Fruit fly (Drosophila melanogaster) whole organism, embryonic: ENCODE measurements around the gene ssp.

Experiments used
- Aef1 ChIP-seq: fragments of 200-800 bp; sonication (Bioruptor generic); IDR thresholded peaks from 3 replicates; pipeline ENCODE4 v1.3.6; 2022; ENCODE audit warnings: missing biosample characterization, missing genetic modification characterization
- Awh ChIP-seq: fragments of 200-800 bp; sonication (Bioruptor generic); IDR thresholded peaks from 2 replicates; pipeline ENCODE4, ENCODE4 v1.3.6; 2022; ENCODE audit warnings: missing biosample characterization, missing genetic modification characterization
- CG10366 ChIP-seq: fragments of 200-800 bp; sonication (Bioruptor generic); IDR thresholded peaks from 2 replicates; pipeline ENCODE4 v1.3.6; 2022; ENCODE audit warnings: missing biosample characterization, missing genetic modification characterization
- CG10959 ChIP-seq: fragments of 200-800 bp; sonication (Bioruptor generic); IDR thresholded peaks from 2 replicates; pipeline ENCODE4 v1.3.6; 2022; ENCODE audit warnings: missing biosample characterization, missing genetic modification characterization
- CG11504 ChIP-seq: fragments of 200-800 bp; sonication (Bioruptor generic); optimal IDR thresholded peaks from 3 replicates; lab custom pipeline; 2019; ENCODE audit warnings: missing biosample characterization, mild to moderate bottlenecking, missing genetic modification characterization, moderate library complexity
- CG11723 ChIP-seq: fragments of 200-800 bp; sonication (Bioruptor generic); optimal IDR thresholded peaks from 2 replicates; lab custom pipeline; 2017; ENCODE audit warnings: missing biosample characterization, mild to moderate bottlenecking, missing genetic modification characterization
- CG14667 ChIP-seq: fragments of 200-800 bp; sonication (Bioruptor generic); IDR thresholded peaks from 2 replicates; pipeline ENCODE4 v1.3.6; 2022; ENCODE audit warnings: missing biosample characterization, missing genetic modification characterization
- CG15011 ChIP-seq: fragments of 200-800 bp; sonication (Bioruptor generic); optimal IDR thresholded peaks from 3 replicates; lab custom pipeline; 2018; ENCODE audit warnings: missing biosample characterization, mild to moderate bottlenecking, missing genetic modification characterization
- CG1529 ChIP-seq: fragments of 200-800 bp; sonication (Bioruptor generic); optimal IDR thresholded peaks from 3 replicates; lab custom pipeline; 2018; ENCODE audit warnings: missing biosample characterization, missing genetic modification characterization
- CG17912 ChIP-seq: fragments of 200-800 bp; sonication (Bioruptor generic); optimal IDR thresholded peaks from 2 replicates; lab custom pipeline; 2018; ENCODE audit warnings: missing biosample characterization, mild to moderate bottlenecking, missing genetic modification characterization
- CG2199 ChIP-seq: fragments of 200-800 bp; sonication (Bioruptor generic); IDR thresholded peaks from 3 replicates; pipeline ENCODE4 v1.3.6; 2022; ENCODE audit warnings: missing biosample characterization, missing genetic modification characterization
- CG2678 ChIP-seq: fragments of 200-800 bp; sonication (Bioruptor generic); optimal IDR thresholded peaks from 3 replicates; lab custom pipeline; 2019; ENCODE audit warnings: missing biosample characterization, mild to moderate bottlenecking, missing genetic modification characterization, moderate library complexity
- CG32772 ChIP-seq: fragments of 200-800 bp; sonication (Bioruptor generic); IDR thresholded peaks from 2 replicates; pipeline ENCODE4 v1.3.6; 2022; ENCODE audit warnings: missing biosample characterization, missing genetic modification characterization
- CG8388 ChIP-seq: fragments of 200-800 bp; sonication (Bioruptor generic); optimal IDR thresholded peaks from 2 replicates; lab custom pipeline; 2019; ENCODE audit warnings: missing biosample characterization, mild to moderate bottlenecking, missing genetic modification characterization, moderate library complexity
- CG8924 ChIP-seq: fragments of 200-800 bp; optimal IDR thresholded peaks from 3 replicates; lab custom pipeline; 2019; ENCODE audit warnings: missing biosample characterization, mild to moderate bottlenecking, missing genetic modification characterization, moderate library complexity
- CG9609 ChIP-seq: fragments of 200-800 bp; sonication (Bioruptor generic); optimal IDR thresholded peaks from 3 replicates; lab custom pipeline; 2016; ENCODE audit warnings: missing biosample characterization, missing genetic modification characterization
- Camta ChIP-seq: fragments of 200-800 bp; sonication (Bioruptor generic); optimal IDR thresholded peaks from 2 replicates; lab custom pipeline; 2016; ENCODE audit warnings: missing biosample characterization, missing genetic modification characterization
- Dip3 ChIP-seq: fragments of 200-800 bp; sonication (Bioruptor generic); optimal IDR thresholded peaks from 3 replicates; lab custom pipeline; 2016; ENCODE audit warnings: missing biosample characterization, missing genetic modification characterization
- Dp ChIP-seq: fragments of 200-800 bp; sonication (Bioruptor generic); optimal IDR thresholded peaks from 2 replicates; lab custom pipeline; 2018; ENCODE audit warnings: missing biosample characterization, mild to moderate bottlenecking, missing genetic modification characterization, moderate library complexity
- Kr ChIP-seq: fragments of 200-800 bp; sonication (Bioruptor generic); optimal IDR thresholded peaks from 2 replicates; lab custom pipeline; 2017; ENCODE audit warnings: missing biosample characterization, mild to moderate bottlenecking, missing genetic modification characterization
- MBD-R2 ChIP-seq: fragments of 200-800 bp; sonication (Bioruptor generic); IDR thresholded peaks from 2 replicates; pipeline ENCODE4 v1.3.6; 2022; ENCODE audit warnings: missing biosample characterization, missing genetic modification characterization
- NK7.1 ChIP-seq: fragments of 200-800 bp; sonication (Bioruptor generic); optimal IDR thresholded peaks from 3 replicates; lab custom pipeline; 2016; ENCODE audit warnings: missing biosample characterization, missing genetic modification characterization
- Sox102F ChIP-seq: fragments of 200-800 bp; sonication (Bioruptor generic); optimal IDR thresholded peaks from 2 replicates; lab custom pipeline; 2018; ENCODE audit warnings: missing biosample characterization, mild to moderate bottlenecking, missing genetic modification characterization, moderate library complexity
- az2 ChIP-seq: fragments of 200-800 bp; sonication (Bioruptor generic); optimal IDR thresholded peaks from 3 replicates; lab custom pipeline; 2016; ENCODE audit warnings: missing biosample characterization, missing genetic modification characterization
- bowl ChIP-seq: fragments of 200-800 bp; sonication (Bioruptor generic); IDR thresholded peaks from 2 replicates; pipeline ENCODE4 v1.3.6; 2022; ENCODE audit warnings: missing biosample characterization, missing genetic modification characterization
- caup ChIP-seq: fragments of 200-800 bp; sonication (Bioruptor generic); optimal IDR thresholded peaks from 3 replicates; lab custom pipeline; 2017; ENCODE audit warnings: missing biosample characterization, mild to moderate bottlenecking, missing genetic modification characterization, moderate library complexity; ENCODE audit not compliant: severe bottlenecking
- ci ChIP-seq: fragments of 200-800 bp; sonication (Bioruptor generic); IDR thresholded peaks from 3 replicates; pipeline ENCODE4 v1.3.6; 2022; ENCODE audit warnings: missing biosample characterization, missing genetic modification characterization
- crp ChIP-seq, 2 experiments: fragments of 200-800 bp; sonication (Bioruptor generic); optimal IDR thresholded peaks; 2 replicates in 1 of 2; 3 replicates in 1 of 2; lab custom pipeline; 2017; ENCODE audit warnings: missing biosample characterization in 2 of 2, missing genetic modification characterization in 2 of 2, mild to moderate bottlenecking in 1 of 2, moderate library complexity in 1 of 2
- cwo ChIP-seq: fragments of 200-800 bp; sonication (Bioruptor generic); optimal IDR thresholded peaks from 3 replicates; lab custom pipeline; 2017; ENCODE audit warnings: missing biosample characterization, missing genetic modification characterization, mild to moderate bottlenecking, moderate library complexity, missing genetic modification reagents
- dpn ChIP-seq, 2 experiments: fragments of 200-800 bp; sonication (Bioruptor generic); optimal IDR thresholded peaks; 3 replicates each; lab custom pipeline; 2016; ENCODE audit warnings: missing biosample characterization in 2 of 2, missing genetic modification characterization in 2 of 2
- gcm ChIP-seq: fragments of 200-800 bp; sonication (Bioruptor generic); optimal IDR thresholded peaks from 2 replicates; lab custom pipeline; 2019; ENCODE audit warnings: missing biosample characterization, mild to moderate bottlenecking, missing genetic modification characterization, moderate library complexity
- ind ChIP-seq: fragments of 200-800 bp; sonication (Bioruptor generic); optimal IDR thresholded peaks from 3 replicates; lab custom pipeline; 2016; ENCODE audit warnings: missing biosample characterization, missing genetic modification characterization
- jigr1 ChIP-seq: fragments of 200-800 bp; sonication (Bioruptor generic); IDR thresholded peaks from 3 replicates; pipeline ENCODE4 v1.3.6; 2022; ENCODE audit warnings: missing biosample characterization, missing genetic modification characterization
- kah ChIP-seq: fragments of 200-800 bp; sonication (Bioruptor generic); optimal IDR thresholded peaks from 2 replicates; lab custom pipeline; 2018; ENCODE audit warnings: missing biosample characterization, mild to moderate bottlenecking, missing genetic modification characterization
- kay ChIP-seq: fragments of 200-800 bp; sonication (Bioruptor generic); optimal IDR thresholded peaks from 2 replicates; lab custom pipeline; 2016; ENCODE audit warnings: missing biosample characterization, missing genetic modification characterization
- lbe ChIP-seq: fragments of 200-800 bp; sonication (Bioruptor generic); optimal IDR thresholded peaks from 2 replicates; lab custom pipeline; 2016; ENCODE audit warnings: missing biosample characterization, mild to moderate bottlenecking, missing genetic modification characterization
- lilli ChIP-seq: fragments of 200-800 bp; sonication (Bioruptor generic); optimal IDR thresholded peaks from 3 replicates; lab custom pipeline; 2016; ENCODE audit warnings: missing biosample characterization, missing genetic modification characterization
- p53 ChIP-seq: fragments of 200-800 bp; sonication (Bioruptor generic); optimal IDR thresholded peaks from 2 replicates; lab custom pipeline; 2016; ENCODE audit warnings: missing biosample characterization, missing genetic modification characterization
- pzg ChIP-seq: fragments of 200-800 bp; sonication (Bioruptor generic); optimal IDR thresholded peaks from 3 replicates; lab custom pipeline; 2018; ENCODE audit warnings: missing biosample characterization, mild to moderate bottlenecking, missing genetic modification characterization, moderate library complexity
- tin ChIP-seq: fragments of 200-800 bp; sonication (Bioruptor generic); optimal IDR thresholded peaks from 3 replicates; lab custom pipeline; 2016; ENCODE audit warnings: missing biosample characterization, missing genetic modification characterization
- unc-4 ChIP-seq: fragments of 200-800 bp; sonication (Bioruptor generic); IDR thresholded peaks from 2 replicates; pipeline ENCODE4 v1.3.6; 2022; ENCODE audit warnings: missing biosample characterization, missing genetic modification characterization; ENCODE audit not compliant: partially characterized antibody
- vnd ChIP-seq: fragments of 200-800 bp; sonication (Bioruptor generic); IDR thresholded peaks from 3 replicates; pipeline ENCODE4 v1.3.6; 2022; ENCODE audit warnings: missing biosample characterization, missing genetic modification characterization; ENCODE audit not compliant: partially characterized antibody

Gene ssp

dm6 chr3L:12081679-12082520 is 36.2 kb upstream of the ssp start, which contains the start of gene Sema5c (continued):
- peak; percentile 98 for TF ChIP-seq CG2199
- peak; percentile 38 for TF ChIP-seq ind (GFP tag; lab: Kevin White, UChicago)
- no peak for TF ChIP-seq bowl (GFP tag; lab: Robert Waterston, UW)
- no peak for TF ChIP-seq jigr1 (GFP tag; lab: Robert Waterston, UW)
- peak; percentile 22 for TF ChIP-seq tin
- no peak for TF ChIP-seq unc-4 (GFP tag; lab: Robert Waterston, UW)
- TF ChIP-seq caup (GFP tag; lab: Kevin White, UChicago): peak; percentile 44
- TF ChIP-seq pzg: no peak
- peak; percentile 74 for TF ChIP-seq CG8388 (GFP tag; lab: Kevin White, UChicago)
- peak; percentile 31 for TF ChIP-seq CG14667 (GFP tag; lab: Robert Waterston, UW)
- peak; percentile 38 for TF ChIP-seq cwo (GFP tag; lab: Kevin White, UChicago)
- TF ChIP-seq dpn (GFP tag; optimal IDR thresholded peaks at IDR 0.05; lab: Kevin White, UChicago): peak; percentile 5 to 19
- TF ChIP-seq NK7.1: no peak
- TF ChIP-seq lilli (GFP tag; lab: Kevin White, UChicago): peak; percentile 18
- peak; percentile 55 for TF ChIP-seq az2 (GFP tag; lab: Kevin White, UChicago)
- no peak; the same call in 1 of the 2 replicates for TF ChIP-seq CG10959 (GFP tag; lab: Robert Waterston, UW)
- peak; percentile 51 for TF ChIP-seq CG32772 (GFP tag; lab: Robert Waterston, UW)
- TF ChIP-seq CG2678: peak; percentile 86
- TF ChIP-seq CG8924 (tag; lab: Kevin White, UChicago): peak; percentile 87
- no peak for TF ChIP-seq CG17912
- TF ChIP-seq Kr (GFP tag; lab: Kevin White, UChicago): no peak
- no peak for TF ChIP-seq CG15011 (GFP tag; lab: Kevin White, UChicago)
- no peak for TF ChIP-seq kay (GFP tag; lab: Kevin White, UChicago)
- TF ChIP-seq crp (GFP tag; optimal IDR thresholded peaks at IDR 0.05; lab: Kevin White, UChicago): no peak
- peak; percentile 67 for TF ChIP-seq gcm (GFP tag; lab: Kevin White, UChicago)
- peak; percentile 34 for TF ChIP-seq CG9609 (GFP tag; lab: Kevin White, UChicago)
- TF ChIP-seq ci: peak; percentile 75
- TF ChIP-seq Sox102F (GFP tag; lab: Kevin White, UChicago): peak; percentile 67
- TF ChIP-seq Aef1: peak; percentile 58
- TF ChIP-seq CG11504: peak; percentile 86
- TF ChIP-seq Dip3 (GFP tag; lab: Kevin White, UChicago): no peak
- peak; percentile 23 for TF ChIP-seq CG1529 (GFP tag; lab: Kevin White, UChicago)
- TF ChIP-seq CG11723 (GFP tag; lab: Kevin White, UChicago): no peak
- peak; percentile 29; the same call in 1 of the 2 replicates for TF ChIP-seq MBD-R2 (GFP tag; lab: Robert Waterston, UW)
- peak; percentile 47; the same call in 1 of the 2 replicates for TF ChIP-seq Awh (GFP tag; lab: Robert Waterston, UW)
- TF ChIP-seq vnd: 0 out of 3 replicates have a peak, but pooled peaks have one; percentile 10
- peak; percentile 6 for TF ChIP-seq kah (GFP tag; lab: Kevin White, UChicago)
- TF ChIP-seq CG10366 (GFP tag; lab: Robert Waterston, UW): peak; percentile 64
- peak; percentile 47 for TF ChIP-seq lbe
- peak; percentile 22 for TF ChIP-seq p53
- no peak for TF ChIP-seq Dp (GFP tag; lab: Kevin White, UChicago)
- TF ChIP-seq Camta (GFP tag; lab: Kevin White, UChicago): no peak
